Fruit fly (Drosophila melanogaster): ENCODE data around the gene Hel25E.

Hel25E gene

DNA sequence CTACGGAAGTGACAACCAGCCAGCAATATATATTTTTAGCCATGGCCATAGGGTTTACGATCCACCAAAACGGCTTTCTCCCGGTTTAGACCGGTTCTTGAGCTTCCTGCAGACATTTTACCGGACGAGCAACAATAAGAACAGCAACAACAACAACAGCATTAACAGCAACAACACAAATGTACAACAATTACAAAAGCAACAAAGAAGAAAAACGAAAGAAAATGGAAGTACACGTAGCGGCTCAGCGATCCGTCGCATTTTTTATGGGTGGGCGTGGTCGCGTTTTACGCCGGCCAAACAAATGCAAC, 4.0 kb upstream of the Hel25E start:
- TF ChIP-seq EcR (GFP tag; optimal IDR thresholded peaks at IDR 0.05) (no peak), CG14655 (GFP tag; optimal IDR thresholded peaks at IDR 0.05) (no peak), CG9948 (tag; optimal IDR thresholded peaks at IDR 0.05) (no peak), gl (tag; optimal IDR thresholded peaks at IDR 0.05) (peak; percentile 5), fd96Ca (GFP tag; IDR thresholded peaks at IDR 0.05) (no peak; the same call in 2 of the 3 replicates), CG13204 (GFP tag; optimal IDR thresholded peaks at IDR 0.05) (peak; percentile 25), CG12605 (GFP tag; IDR thresholded peaks at IDR 0.05) (no peak), CG34367 (tag; optimal IDR thresholded peaks at IDR 0.05) (no peak)

DNA sequence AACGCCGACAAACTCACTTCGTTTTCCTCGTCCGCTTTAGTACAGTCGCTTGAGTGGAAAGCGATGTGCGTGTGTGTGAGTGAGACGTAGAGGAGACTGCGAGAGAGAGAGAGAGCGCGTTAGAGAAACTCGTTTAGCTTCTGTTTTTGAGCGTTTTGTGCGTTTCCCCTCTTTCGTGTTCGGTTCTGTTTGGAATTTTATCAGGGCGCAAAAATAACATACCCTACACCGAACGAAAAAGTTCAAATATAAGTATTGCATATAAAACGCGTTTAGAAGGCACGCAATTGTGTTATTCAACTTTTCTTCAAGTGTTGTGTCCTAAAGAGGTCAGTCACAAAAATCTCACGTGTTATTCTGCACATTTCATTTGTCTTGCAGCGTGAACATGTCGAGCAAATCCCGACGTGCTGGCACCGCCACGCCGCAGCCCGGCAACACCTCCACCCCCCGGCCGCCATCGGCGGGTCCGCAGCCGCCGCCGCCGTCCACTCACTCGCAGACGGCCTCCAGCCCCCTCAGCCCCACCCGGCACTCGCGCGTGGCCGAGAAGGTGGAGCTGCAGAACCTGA, 916 bp upstream of the Hel25E start:
- TF ChIP-seq Snoo (tag; optimal IDR thresholded peaks at IDR 0.05) (peak; percentile 8), Pif1A (GFP tag; optimal IDR thresholded peaks at IDR 0.05) (no peak), CG8301 (tag; optimal IDR thresholded peaks at IDR 0.05) (no peak), fd96Ca (GFP tag; IDR thresholded peaks at IDR 0.05) (peak; percentile 70; the same call in 1 of the 3 replicates), CG10348 (GFP tag; IDR thresholded peaks at IDR 0.05) (no peak), Ets98B (GFP tag; IDR thresholded peaks at IDR 0.05) (peak; percentile 63; the same call in 1 of the 2 replicates), CG9948 (tag; optimal IDR thresholded peaks at IDR 0.05) (no peak), gl (tag; optimal IDR thresholded peaks at IDR 0.05) (no peak), CG4496 (GFP tag; IDR thresholded peaks at IDR 0.05) (peak; percentile 80), rn (GFP tag; IDR thresholded peaks at IDR 0.05) (no peak), EcR (GFP tag; optimal IDR thresholded peaks at IDR 0.05) (peak; percentile 58), CG14655 (GFP tag; optimal IDR thresholded peaks at IDR 0.05) (no peak), CG32121 (GFP tag; IDR thresholded peaks at IDR 0.05) (peak; percentile 82), CG17806 (tag; optimal IDR thresholded peaks at IDR 0.05) (peak; percentile 25), Pif1B (GFP tag; optimal IDR thresholded peaks at IDR 0.05) (no peak), CG12605 (GFP tag; IDR thresholded peaks at IDR 0.05) (no peak)

DNA sequence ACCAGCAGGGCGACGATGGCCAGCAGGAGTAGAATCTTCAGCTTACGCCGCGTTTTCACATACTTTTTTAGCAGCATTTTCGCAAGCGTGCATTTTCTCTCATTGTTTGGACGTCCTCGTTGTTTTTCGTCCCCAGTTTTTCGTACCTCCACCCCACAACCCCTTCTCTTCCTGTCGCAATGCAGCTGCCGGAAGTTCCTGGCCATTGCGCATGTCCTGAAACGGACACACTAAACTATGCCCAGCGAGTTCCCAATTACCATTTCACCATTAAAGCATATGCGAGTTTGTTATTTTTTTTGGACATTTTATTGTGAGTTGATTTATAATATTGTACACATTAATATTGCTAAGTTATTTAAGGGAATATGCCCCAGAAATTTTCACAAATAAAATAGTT, 3.1 kb downstream of the Hel25E start, which contains the start of gene CG14015:
CG14015 (minus strand) TSS at position 163 of the 400 bp plus-strand sequence.
- TF ChIP-seq CG9948 (tag; optimal IDR thresholded peaks at IDR 0.05): no peak
- TF ChIP-seq Ets98B (GFP tag; IDR thresholded peaks at IDR 0.05): no peak

DNA sequence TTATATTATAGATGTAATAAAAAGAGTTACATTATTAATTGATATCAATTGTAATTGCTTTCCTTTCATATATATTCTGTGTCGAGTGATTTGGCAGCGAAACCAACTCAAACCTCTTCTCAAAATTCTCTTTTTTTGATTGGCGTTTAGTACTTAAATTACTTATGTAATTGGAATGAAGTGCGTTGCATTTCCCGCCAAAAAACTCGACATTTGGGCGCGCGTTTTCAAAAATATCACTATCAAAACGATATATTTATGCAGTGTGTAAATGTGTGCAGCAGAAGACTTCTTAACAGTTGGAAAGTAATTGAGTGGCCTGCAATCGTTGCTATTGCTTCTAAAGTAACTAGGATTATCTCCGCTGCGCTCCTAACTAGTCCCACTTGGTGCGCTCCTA, 5.1 kb downstream of the Hel25E start:
- TF ChIP-seq CG10348 (GFP tag; IDR thresholded peaks at IDR 0.05) (no peak), CG8159 (tag; optimal IDR thresholded peaks at IDR 0.05) (no peak), Pif1B (GFP tag; optimal IDR thresholded peaks at IDR 0.05) (no peak), CG17806 (tag; optimal IDR thresholded peaks at IDR 0.05) (no peak)

DNA sequence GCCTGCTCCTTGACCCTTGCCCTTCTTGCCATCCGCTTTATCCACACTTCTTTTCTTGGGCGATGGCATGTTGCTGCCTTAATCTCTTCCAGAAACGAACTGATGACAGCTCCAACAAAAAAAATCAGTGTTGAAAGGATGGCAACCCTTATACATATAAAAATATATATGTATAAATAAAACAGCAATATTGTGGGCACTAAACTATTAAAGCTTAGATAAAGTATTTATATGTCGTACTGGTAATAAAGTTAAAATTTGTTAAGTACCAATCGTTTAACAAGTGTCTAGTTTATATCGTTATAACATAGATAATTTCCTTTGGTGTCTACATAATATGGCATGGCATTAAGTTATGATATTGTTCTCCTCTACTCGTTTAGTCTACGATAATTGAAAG, 5.5 kb downstream of the Hel25E start, which contains the start of gene tomb:
tomb (minus strand) TSS at position 101 of the 400 bp plus-strand sequence.
- TF ChIP-seq gl (tag; optimal IDR thresholded peaks at IDR 0.05) (no peak), CG32121 (GFP tag; IDR thresholded peaks at IDR 0.05) (no peak), D1 (tag; optimal IDR thresholded peaks at IDR 0.05) (no peak), Snoo (tag; optimal IDR thresholded peaks at IDR 0.05) (no peak), Pif1B (GFP tag; optimal IDR thresholded peaks at IDR 0.05) (no peak), EcR (GFP tag; optimal IDR thresholded peaks at IDR 0.05) (no peak), CG8301 (tag; optimal IDR thresholded peaks at IDR 0.05) (no peak), CG14655 (GFP tag; optimal IDR thresholded peaks at IDR 0.05) (no peak), fd96Ca (GFP tag; IDR thresholded peaks at IDR 0.05) (no peak), CG4496 (GFP tag; IDR thresholded peaks at IDR 0.05) (no peak), CG8159 (tag; optimal IDR thresholded peaks at IDR 0.05) (no peak), rn (GFP tag; IDR thresholded peaks at IDR 0.05) (no peak), CG13204 (GFP tag; optimal IDR thresholded peaks at IDR 0.05) (no peak), CG9948 (tag; optimal IDR thresholded peaks at IDR 0.05) (no peak), CG17806 (tag; optimal IDR thresholded peaks at IDR 0.05) (no peak)

DNA sequence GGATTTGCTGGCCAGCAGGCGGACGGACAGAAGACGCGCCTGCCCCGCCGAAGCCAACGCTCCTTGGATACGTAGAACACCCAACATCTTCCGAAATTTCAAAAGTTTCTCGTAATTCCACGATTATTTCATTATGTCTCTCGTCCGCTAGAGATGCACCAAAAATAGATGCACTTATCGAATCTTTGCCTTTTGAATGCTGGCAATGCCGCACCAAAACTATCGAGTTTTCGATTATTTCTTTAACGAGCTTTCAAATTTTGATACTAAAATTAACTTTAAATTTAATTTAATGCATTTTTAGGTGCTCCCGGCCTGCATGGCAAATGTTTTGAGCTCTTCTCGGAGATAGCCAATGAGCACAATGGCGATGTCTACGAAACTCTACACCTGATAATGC, 10.1 kb downstream of the Hel25E start, which contains the start of gene Coq6:
Coq6 (minus strand) TSS at position 163 of the 400 bp plus-strand sequence.
- no peak for TF ChIP-seq CG17806 (tag; optimal IDR thresholded peaks at IDR 0.05)
- TF ChIP-seq CG10348 (GFP tag; IDR thresholded peaks at IDR 0.05): no peak
- TF ChIP-seq EcR (GFP tag; optimal IDR thresholded peaks at IDR 0.05): no peak
- 0 out of 3 replicates have a peak, but pooled peaks have one; percentile 35 for TF ChIP-seq CG4496 (GFP tag; IDR thresholded peaks at IDR 0.05)

DNA sequence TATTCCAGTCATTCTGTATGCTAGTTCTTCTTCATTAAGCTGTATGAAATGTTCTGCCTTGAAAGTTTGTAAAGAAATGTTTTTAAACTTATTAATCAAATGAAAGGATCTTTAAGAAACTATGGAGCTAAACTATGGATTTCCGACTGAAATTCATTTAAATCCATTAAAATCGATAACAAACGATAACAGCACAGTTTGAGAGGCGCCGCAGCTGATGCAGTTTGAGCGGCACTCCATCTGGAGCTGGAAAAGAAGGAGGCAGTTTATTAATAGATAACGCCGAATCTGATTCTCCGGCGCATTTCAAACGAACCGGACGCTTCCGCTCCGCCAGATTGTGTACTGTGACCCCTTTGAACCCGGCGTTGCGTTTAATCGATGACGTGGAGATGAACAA, 14.3 kb downstream of the Hel25E start, which contains the start of gene CG31915:
CG31915 (plus strand) TSS at position 263 of the 400 bp plus-strand sequence.
- TF ChIP-seq fd96Ca (GFP tag; IDR thresholded peaks at IDR 0.05) (no peak), CG32121 (GFP tag; IDR thresholded peaks at IDR 0.05) (0 out of 2 replicates have a peak, but pooled peaks have one; percentile 22), Pif1A (GFP tag; optimal IDR thresholded peaks at IDR 0.05) (no peak), CG34367 (tag; optimal IDR thresholded peaks at IDR 0.05) (no peak), gl (tag; optimal IDR thresholded peaks at IDR 0.05) (no peak)

DNA sequence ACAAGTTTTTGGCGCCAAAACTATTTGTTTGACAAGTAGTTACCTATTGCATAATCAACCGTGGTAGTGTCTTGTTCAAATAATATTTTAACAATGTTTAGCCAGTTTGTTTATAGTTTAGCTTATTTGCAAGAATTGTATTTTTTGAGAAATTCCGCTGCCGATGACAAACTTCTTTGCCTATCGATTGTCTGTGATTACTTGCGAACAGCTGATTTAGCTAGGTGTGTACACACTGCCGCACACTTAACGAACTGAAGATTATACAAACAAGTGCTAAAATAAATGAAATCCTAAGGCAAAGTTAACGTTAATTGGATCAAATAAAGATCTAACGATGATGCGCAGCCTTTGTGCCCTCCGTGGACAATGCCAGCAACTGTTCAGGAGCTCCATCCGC, 15.4 kb downstream of the Hel25E start, which contains the start of gene Cox11:
Cox11 (plus strand) TSS at position 220 of the 400 bp plus-strand sequence.
- TF ChIP-seq CG8301 (tag; optimal IDR thresholded peaks at IDR 0.05) (no peak), Snoo (tag; optimal IDR thresholded peaks at IDR 0.05) (no peak), CG13204 (GFP tag; optimal IDR thresholded peaks at IDR 0.05) (no peak), CG34367 (tag; optimal IDR thresholded peaks at IDR 0.05) (no peak)
